Worm (Caenorhabditis elegans) whole organism, L2 larva: ENCODE data around the gene srx-66.

Experiments
- lin-13 ChIP-seq: fragments of 150-350 bp; optimal IDR thresholded peaks from 2 replicates; lab custom pipeline; 2014; ENCODE audit warnings: missing biosample characterization, missing genetic modification reagents, missing genetic modification characterization
- lin-39 ChIP-seq: fragments of 150-350 bp; optimal IDR thresholded peaks from 2 replicates; lab custom pipeline; 2014; ENCODE audit warnings: missing biosample characterization, missing genetic modification reagents, missing genetic modification characterization
- nhr-237 ChIP-seq: fragments of 150-350 bp; optimal IDR thresholded peaks from 2 replicates; lab custom pipeline; 2014; ENCODE audit warnings: missing biosample characterization, missing genetic modification characterization
- snpc-4 ChIP-seq: fragments of 150-350 bp; optimal IDR thresholded peaks from 2 replicates; lab custom pipeline; 2014; ENCODE audit warnings: missing biosample characterization, missing genetic modification characterization

DNA sequence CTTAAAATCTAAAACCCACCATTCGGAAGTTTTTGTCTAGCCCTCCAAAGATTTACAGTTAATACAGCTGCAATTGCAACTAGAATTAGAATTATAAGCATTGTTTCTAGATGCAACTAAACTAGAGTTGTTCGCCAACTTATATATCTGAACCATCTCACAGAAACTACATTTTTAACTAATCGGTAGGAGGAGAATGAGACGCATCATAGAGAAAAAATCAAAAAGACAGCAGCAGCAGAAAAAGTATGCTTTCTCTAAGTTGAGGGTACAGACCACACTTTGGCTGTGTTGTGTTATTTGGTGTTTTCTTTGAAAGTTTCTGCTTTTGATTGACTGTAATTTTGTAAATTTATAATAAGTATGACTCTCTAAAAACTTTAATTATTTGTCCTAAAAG lies 44.3 kb downstream of the srx-66 start, which contains the start of gene cyp-34A7:
- no peak for TF ChIP-seq lin-13 (GFP tag; lab: Kevin White, UChicago)
- TF ChIP-seq lin-39 (tag; lab: Kevin White, UChicago): no peak
- no peak for TF ChIP-seq nhr-237 (tag; lab: Kevin White, UChicago)
- no peak for TF ChIP-seq snpc-4
